Fruit fly (Drosophila melanogaster): ENCODE data around the gene CG15044.

CG15044 gene

dm6 chrX:18509430-18509829, 17.6 kb upstream of the CG15044 start:
- TF ChIP-seq rn (GFP tag; IDR thresholded peaks at IDR 0.05), result no peak
- TF ChIP-seq CG4496 (GFP tag; IDR thresholded peaks at IDR 0.05), result no peak
- TF ChIP-seq CG9948 (tag; optimal IDR thresholded peaks at IDR 0.05), result no peak
- no peak for TF ChIP-seq Pif1B (GFP tag; optimal IDR thresholded peaks at IDR 0.05)
- TF ChIP-seq Ets98B (GFP tag; IDR thresholded peaks at IDR 0.05), result no peak
- TF ChIP-seq CG10348 (GFP tag; IDR thresholded peaks at IDR 0.05), result no peak
- no peak for TF ChIP-seq CG13204 (GFP tag; optimal IDR thresholded peaks at IDR 0.05)
- TF ChIP-seq EcR (GFP tag; optimal IDR thresholded peaks at IDR 0.05), result no peak
- no peak for TF ChIP-seq CG17806 (tag; optimal IDR thresholded peaks at IDR 0.05)
- TF ChIP-seq gl (tag; optimal IDR thresholded peaks at IDR 0.05), result no peak
- TF ChIP-seq CG12605 (GFP tag; IDR thresholded peaks at IDR 0.05), result no peak
- TF ChIP-seq CG8159 (tag; optimal IDR thresholded peaks at IDR 0.05), result no peak
- TF ChIP-seq CG8301 (tag; optimal IDR thresholded peaks at IDR 0.05), result no peak
- TF ChIP-seq Pif1A (GFP tag; optimal IDR thresholded peaks at IDR 0.05), result no peak
- no peak for TF ChIP-seq CG32121 (GFP tag; IDR thresholded peaks at IDR 0.05)
- no peak for TF ChIP-seq Snoo (tag; optimal IDR thresholded peaks at IDR 0.05)
- TF ChIP-seq CG34367 (tag; optimal IDR thresholded peaks at IDR 0.05), result no peak

dm6 chrX:18508565-18508964, 16.8 kb upstream of the CG15044 start:
- no peak for TF ChIP-seq CG8301 (tag; optimal IDR thresholded peaks at IDR 0.05)
- TF ChIP-seq CG12605 (GFP tag; IDR thresholded peaks at IDR 0.05), result no peak
- TF ChIP-seq Pif1B (GFP tag; optimal IDR thresholded peaks at IDR 0.05), result no peak
- no peak for TF ChIP-seq CG4496 (GFP tag; IDR thresholded peaks at IDR 0.05)
- TF ChIP-seq CG13204 (GFP tag; optimal IDR thresholded peaks at IDR 0.05), result no peak
- TF ChIP-seq fd96Ca (GFP tag; IDR thresholded peaks at IDR 0.05), result no peak
- TF ChIP-seq gl (tag; optimal IDR thresholded peaks at IDR 0.05), result no peak
- TF ChIP-seq CG14655 (GFP tag; optimal IDR thresholded peaks at IDR 0.05), result no peak
- no peak for TF ChIP-seq CG9948 (tag; optimal IDR thresholded peaks at IDR 0.05)
- TF ChIP-seq EcR (GFP tag; optimal IDR thresholded peaks at IDR 0.05), result no peak
- TF ChIP-seq CG15710 (tag; optimal IDR thresholded peaks at IDR 0.05), result no peak
- no peak for TF ChIP-seq Snoo (tag; optimal IDR thresholded peaks at IDR 0.05)
- no peak for TF ChIP-seq Ets98B (GFP tag; IDR thresholded peaks at IDR 0.05)
- no peak for TF ChIP-seq CG8159 (tag; optimal IDR thresholded peaks at IDR 0.05)
- TF ChIP-seq D1 (tag; optimal IDR thresholded peaks at IDR 0.05), result no peak

dm6 chrX:18506639-18507528, 15.1 kb upstream of the CG15044 start:
- peak; percentile 85 for TF ChIP-seq CG12605 (GFP tag; IDR thresholded peaks at IDR 0.05)
- peak; percentile 57 for TF ChIP-seq CG9948 (tag; optimal IDR thresholded peaks at IDR 0.05)
- peak; percentile 67 for TF ChIP-seq CG34367 (tag; optimal IDR thresholded peaks at IDR 0.05)
- TF ChIP-seq Snoo (tag; optimal IDR thresholded peaks at IDR 0.05), result peak; percentile 49
- peak; percentile 86 for TF ChIP-seq Ets98B (GFP tag; IDR thresholded peaks at IDR 0.05)
- TF ChIP-seq CG32121 (GFP tag; IDR thresholded peaks at IDR 0.05), result peak; percentile 82
- TF ChIP-seq CG17806 (tag; optimal IDR thresholded peaks at IDR 0.05), result peak; percentile 65
- TF ChIP-seq CG8159 (tag; optimal IDR thresholded peaks at IDR 0.05), result peak; percentile 57
- peak; percentile 83 for TF ChIP-seq fd96Ca (GFP tag; IDR thresholded peaks at IDR 0.05)
- TF ChIP-seq Pif1A (GFP tag; optimal IDR thresholded peaks at IDR 0.05), result peak; percentile 77
- peak; percentile 69 for TF ChIP-seq CG8301 (tag; optimal IDR thresholded peaks at IDR 0.05)
- peak; percentile 17 for TF ChIP-seq D1 (tag; optimal IDR thresholded peaks at IDR 0.05)
- TF ChIP-seq gl (tag; optimal IDR thresholded peaks at IDR 0.05), result peak; percentile 30
- peak; percentile 71 for TF ChIP-seq Pif1B (GFP tag; optimal IDR thresholded peaks at IDR 0.05)
- peak; percentile 3 for TF ChIP-seq EcR (GFP tag; optimal IDR thresholded peaks at IDR 0.05)
- no peak for TF ChIP-seq CG14655 (GFP tag; optimal IDR thresholded peaks at IDR 0.05)
- peak; percentile 38 for TF ChIP-seq CG15710 (tag; optimal IDR thresholded peaks at IDR 0.05)
- peak; percentile 70; the same call in 1 of the 2 replicates for TF ChIP-seq rn (GFP tag; IDR thresholded peaks at IDR 0.05)
- no peak for TF ChIP-seq CG10348 (GFP tag; IDR thresholded peaks at IDR 0.05)
- peak; percentile 92 for TF ChIP-seq CG4496 (GFP tag; IDR thresholded peaks at IDR 0.05)
- TF ChIP-seq CG13204 (GFP tag; optimal IDR thresholded peaks at IDR 0.05), result no peak

- TF ChIP-seq EcR (GFP tag; optimal IDR thresholded peaks at IDR 0.05) (peak; percentile 3), CG4496 (GFP tag; IDR thresholded peaks at IDR 0.05) (peak; percentile 59; the same call in 1 of the 3 replicates), CG12605 (GFP tag; IDR thresholded peaks at IDR 0.05) (0 out of 2 replicates have a peak, but pooled peaks have one; percentile 10), CG32121 (GFP tag; IDR thresholded peaks at IDR 0.05) (no peak), gl (tag; optimal IDR thresholded peaks at IDR 0.05) (no peak), CG34367 (tag; optimal IDR thresholded peaks at IDR 0.05) (no peak), Ets98B (GFP tag; IDR thresholded peaks at IDR 0.05) (peak; percentile 42; the same call in 1 of the 2 replicates), CG17806 (tag; optimal IDR thresholded peaks at IDR 0.05) (no peak)
Observed at dm6 chrX:18504948-18505597, 13.3 kb upstream of the CG15044 start, which contains the start of gene Wnt5. TSS of gene Wnt5 (minus strand) at chrX:18505405.

dm6 chrX:18499679-18500187, 7.9 kb upstream of the CG15044 start, which contains the start of the genes Pgant7 and Xrcc2:
TSS of gene Pgant7 (minus strand) at chrX:18499986.
TSS of gene Xrcc2 (plus strand) at chrX:18500127.
- no peak for TF ChIP-seq EcR (GFP tag; optimal IDR thresholded peaks at IDR 0.05)
- TF ChIP-seq fd96Ca (GFP tag; IDR thresholded peaks at IDR 0.05), result no peak
- TF ChIP-seq CG12605 (GFP tag; IDR thresholded peaks at IDR 0.05), result no peak
- no peak for TF ChIP-seq CG8301 (tag; optimal IDR thresholded peaks at IDR 0.05)
- TF ChIP-seq Snoo (tag; optimal IDR thresholded peaks at IDR 0.05), result no peak
- TF ChIP-seq CG17806 (tag; optimal IDR thresholded peaks at IDR 0.05), result no peak
- no peak for TF ChIP-seq CG14655 (GFP tag; optimal IDR thresholded peaks at IDR 0.05)
- TF ChIP-seq CG34367 (tag; optimal IDR thresholded peaks at IDR 0.05), result no peak
- TF ChIP-seq CG4496 (GFP tag; IDR thresholded peaks at IDR 0.05), result no peak
- TF ChIP-seq Ets98B (GFP tag; IDR thresholded peaks at IDR 0.05), result no peak
- TF ChIP-seq rn (GFP tag; IDR thresholded peaks at IDR 0.05), result no peak

Measured in whole organism, pupa.